Worm (Caenorhabditis elegans) whole organism, L1 larva: ENCODE results near the gene F35A5.2.
A peak's percentile ranks its signal among the peaks of the same experiment; 100 is the strongest.

Source experiments
- C04F5.9 ChIP-seq: sonication (generic microtip); optimal IDR thresholded peaks from 2 replicates; lab custom pipeline; 2016; ENCODE audit warnings: missing genetic modification characterization, missing compliant biosample characterization
- C16A3.4 ChIP-seq: fragments of 150-350 bp; optimal IDR thresholded peaks from 2 replicates; lab custom pipeline; 2014; ENCODE audit warnings: missing biosample characterization, missing genetic modification characterization
- alr-1 ChIP-seq: fragments of 200-800 bp; sonication (Bioruptor generic); optimal IDR thresholded peaks from 2 replicates; lab custom pipeline; 2018; ENCODE audit warnings: borderline replicate concordance, mild to moderate bottlenecking, missing genetic modification characterization, missing compliant biosample characterization
- ama-1 ChIP-seq: fragments of 150-350 bp; optimal IDR thresholded peaks from 2 replicates; lab custom pipeline; 2014
- blmp-1 ChIP-seq: fragments of 150-350 bp; optimal IDR thresholded peaks from 2 replicates; lab custom pipeline; 2014; ENCODE audit warnings: missing biosample characterization, missing genetic modification characterization
- ceh-8 ChIP-seq: fragments of 200-800 bp; sonication (Bioruptor generic); optimal IDR thresholded peaks from 2 replicates; lab custom pipeline; 2018; ENCODE audit warnings: mild to moderate bottlenecking, missing genetic modification characterization, moderate library complexity, missing compliant biosample characterization
- ceh-82 ChIP-seq, 3 experiments: fragments of 150-350 bp in 1 of 3; sonication (generic microtip) in 2 of 3; optimal IDR thresholded peaks; 2 replicates each; lab custom pipeline; 2014 to 2017; ENCODE audit warnings: missing biosample characterization in 3 of 3, missing genetic modification characterization in 3 of 3
- ceh-88 ChIP-seq: fragments of 200-800 bp; sonication (Bioruptor generic); IDR thresholded peaks from 2 replicates; pipeline ENCODE4 v1.3.6; 2022; ENCODE audit warnings: missing genetic modification characterization, missing compliant biosample characterization
- dpl-1 ChIP-seq, 3 experiments: fragments of 150-350 bp in 2 of 3; sonication (generic microtip) in 1 of 3; optimal IDR thresholded peaks; 2 replicates each; lab custom pipeline; 2014 to 2017; ENCODE audit warnings: missing biosample characterization in 3 of 3, missing genetic modification characterization in 3 of 3, missing genetic modification reagents in 3 of 3
- efl-1 ChIP-seq, 4 experiments: fragments of 150-350 bp; optimal IDR thresholded peaks in 3 of 4; peaks in 1 of 4; 1 replicate in 1 of 4; 2 replicates in 3 of 4; lab custom pipeline; 2014; ENCODE audit warnings: missing biosample characterization in 2 of 4, missing genetic modification characterization in 2 of 4, missing genetic modification reagents in 2 of 4
- efl-3 ChIP-seq: fragments of 200-800 bp; sonication (Bioruptor generic); optimal IDR thresholded peaks from 2 replicates; lab custom pipeline; 2018; ENCODE audit warnings: mild to moderate bottlenecking, missing genetic modification characterization, missing compliant biosample characterization
- elt-3 ChIP-seq, 6 experiments: fragments of 150-350 bp in 1 of 6; sonication (generic microtip); optimal IDR thresholded peaks; 2 replicates each; lab custom pipeline; 2017 to 2018; ENCODE audit warnings: missing biosample characterization in 6 of 6, missing genetic modification characterization in 6 of 6, inconsistent platforms in 1 of 6
- fkh-10 ChIP-seq: sonication (generic microtip); optimal IDR thresholded peaks from 2 replicates; lab custom pipeline; 2017; ENCODE audit warnings: missing biosample characterization, missing genetic modification reagents, missing genetic modification characterization
- fos-1 ChIP-seq: fragments of 150-350 bp; optimal IDR thresholded peaks from 2 replicates; lab custom pipeline; 2014; ENCODE audit warnings: missing biosample characterization, missing genetic modification characterization
- grh-1 ChIP-seq: fragments of 200-800 bp; sonication (Bioruptor generic); IDR thresholded peaks from 2 replicates; pipeline ENCODE4 v1.3.6; 2022; ENCODE audit warnings: missing genetic modification reagents, missing genetic modification characterization, missing compliant biosample characterization
- irx-1 ChIP-seq: sonication (generic microtip); optimal IDR thresholded peaks from 2 replicates; lab custom pipeline; 2016; ENCODE audit warnings: missing genetic modification characterization, missing compliant biosample characterization
- lin-14 ChIP-seq: fragments of 200-800 bp; sonication (Bioruptor generic); optimal IDR thresholded peaks from 2 replicates; lab custom pipeline; 2018; ENCODE audit warnings: mild to moderate bottlenecking, missing genetic modification characterization, moderate library complexity, missing compliant biosample characterization
- lin-35 ChIP-seq, 2 experiments: fragments of 150-350 bp; optimal IDR thresholded peaks; 2 replicates each; lab custom pipeline; 2014; ENCODE audit warnings: missing biosample characterization in 2 of 2, missing genetic modification characterization in 2 of 2, missing genetic modification reagents in 2 of 2
- lir-3 ChIP-seq: sonication (generic microtip); optimal IDR thresholded peaks from 2 replicates; lab custom pipeline; 2016; ENCODE audit warnings: mild to moderate bottlenecking, missing genetic modification characterization, moderate library complexity, missing compliant biosample characterization; ENCODE audit not compliant: poor library complexity
- lsy-2 ChIP-seq, 2 experiments: fragments of 150-350 bp; optimal IDR thresholded peaks; 2 replicates each; lab custom pipeline; 2014; ENCODE audit warnings: missing biosample characterization in 2 of 2, missing genetic modification characterization in 2 of 2
- mab-9 ChIP-seq: fragments of 200-800 bp; sonication (Bioruptor generic); IDR thresholded peaks from 2 replicates; pipeline ENCODE4 v1.3.6; 2022; ENCODE audit warnings: missing genetic modification reagents, missing genetic modification characterization, missing compliant biosample characterization
- mdl-1 ChIP-seq, 2 experiments: fragments of 150-350 bp; optimal IDR thresholded peaks; 2 replicates each; lab custom pipeline; 2014 to 2017; ENCODE audit warnings: missing biosample characterization in 2 of 2, missing genetic modification characterization in 2 of 2, inconsistent platforms in 1 of 2
- mep-1 ChIP-seq: fragments of 150-350 bp; optimal IDR thresholded peaks from 2 replicates; lab custom pipeline; 2014; ENCODE audit warnings: missing biosample characterization, missing genetic modification characterization
- nhr-19 ChIP-seq: fragments of 200-800 bp; sonication (Bioruptor generic); conservative IDR thresholded peaks from 2 replicates; pipeline ENCODE4 v1.3.6; 2022; ENCODE audit warnings: missing genetic modification characterization, missing compliant biosample characterization
- nhr-20 ChIP-seq: sonication (generic microtip); optimal IDR thresholded peaks from 2 replicates; lab custom pipeline; 2016; ENCODE audit warnings: mild to moderate bottlenecking, missing genetic modification characterization, missing compliant biosample characterization
- nhr-47 ChIP-seq: sonication (generic microtip); optimal IDR thresholded peaks from 2 replicates; lab custom pipeline; 2016; ENCODE audit warnings: mild to moderate bottlenecking, missing genetic modification characterization, moderate library complexity, missing compliant biosample characterization
- nhr-71 ChIP-seq: sonication (generic microtip); optimal IDR thresholded peaks from 2 replicates; lab custom pipeline; 2016; ENCODE audit warnings: mild to moderate bottlenecking, missing genetic modification characterization, moderate library complexity, missing compliant biosample characterization
- nhr-76 ChIP-seq: sonication (generic microtip); optimal IDR thresholded peaks from 2 replicates; lab custom pipeline; 2017; ENCODE audit warnings: missing biosample characterization, missing genetic modification characterization
- nhr-77 ChIP-seq: fragments of 150-350 bp; optimal IDR thresholded peaks from 2 replicates; lab custom pipeline; 2014; ENCODE audit warnings: missing biosample characterization, missing genetic modification characterization
- nhr-85 ChIP-seq: sonication (generic microtip); peaks from one replicate; lab custom pipeline; 2016; ENCODE audit warnings: missing genetic modification characterization, inconsistent platforms, missing compliant biosample characterization
- nhr-90 ChIP-seq: sonication (generic microtip); optimal IDR thresholded peaks from 2 replicates; lab custom pipeline; 2016; ENCODE audit warnings: mild to moderate bottlenecking, missing genetic modification characterization, missing compliant biosample characterization; ENCODE audit not compliant: poor library complexity
- rnt-1 ChIP-seq: sonication (generic microtip); optimal IDR thresholded peaks from 2 replicates; lab custom pipeline; 2016; ENCODE audit warnings: mild to moderate bottlenecking, missing genetic modification characterization, moderate library complexity, missing compliant biosample characterization
- snpc-4 ChIP-seq: fragments of 150-350 bp; optimal IDR thresholded peaks from 2 replicates; lab custom pipeline; 2014; ENCODE audit warnings: missing biosample characterization, missing genetic modification characterization
- snu-23 ChIP-seq: sonication (generic microtip); optimal IDR thresholded peaks from 2 replicates; lab custom pipeline; 2016; ENCODE audit warnings: missing genetic modification characterization, missing compliant biosample characterization
- sox-4 ChIP-seq: sonication (generic microtip); optimal IDR thresholded peaks from 2 replicates; lab custom pipeline; 2016; ENCODE audit warnings: missing genetic modification characterization, missing compliant biosample characterization
- swsn-7 ChIP-seq: sonication (generic microtip); optimal IDR thresholded peaks from 2 replicates; lab custom pipeline; 2016; ENCODE audit warnings: missing genetic modification characterization, missing compliant biosample characterization
- tbx-2 ChIP-seq: sonication (generic microtip); optimal IDR thresholded peaks from 2 replicates; lab custom pipeline; 2016; ENCODE audit warnings: missing genetic modification characterization, missing compliant biosample characterization
- tlp-1 ChIP-seq: fragments of 150-350 bp; optimal IDR thresholded peaks from 2 replicates; lab custom pipeline; 2014; ENCODE audit warnings: missing biosample characterization, missing genetic modification characterization
- unc-130 ChIP-seq: fragments of 150-350 bp; optimal IDR thresholded peaks from 2 replicates; lab custom pipeline; 2017; ENCODE audit warnings: missing biosample characterization, missing genetic modification characterization, inconsistent platforms
- unc-86 ChIP-seq: sonication (generic microtip); optimal IDR thresholded peaks from 2 replicates; lab custom pipeline; 2016; ENCODE audit warnings: missing genetic modification characterization, missing compliant biosample characterization
- vab-15 ChIP-seq: sonication (generic microtip); optimal IDR thresholded peaks from 2 replicates; lab custom pipeline; 2017; ENCODE audit warnings: missing genotype, mild to moderate bottlenecking, missing genetic modification characterization, missing compliant biosample characterization
- xbp-1 ChIP-seq: sonication (generic microtip); optimal IDR thresholded peaks from 2 replicates; lab custom pipeline; 2016; ENCODE audit warnings: missing genetic modification characterization, missing compliant biosample characterization
- zip-4 ChIP-seq: fragments of 200-800 bp; sonication (Bioruptor generic); optimal IDR thresholded peaks from 2 replicates; lab custom pipeline; 2018; ENCODE audit warnings: mild to moderate bottlenecking, missing genetic modification characterization, moderate library complexity, missing compliant biosample characterization
- ztf-4 ChIP-seq: fragments of 150-350 bp; optimal IDR thresholded peaks from 2 replicates; lab custom pipeline; 2014; ENCODE audit warnings: missing biosample characterization, missing genetic modification characterization

F35A5.2 gene

ce11 chrX:3787431-3788076, 17.4 kb upstream of the F35A5.2 start, which contains the start of gene pmpl-1 (continued):
- TF ChIP-seq unc-86 (tag; lab: Kevin White, UChicago): no peak

DNA sequence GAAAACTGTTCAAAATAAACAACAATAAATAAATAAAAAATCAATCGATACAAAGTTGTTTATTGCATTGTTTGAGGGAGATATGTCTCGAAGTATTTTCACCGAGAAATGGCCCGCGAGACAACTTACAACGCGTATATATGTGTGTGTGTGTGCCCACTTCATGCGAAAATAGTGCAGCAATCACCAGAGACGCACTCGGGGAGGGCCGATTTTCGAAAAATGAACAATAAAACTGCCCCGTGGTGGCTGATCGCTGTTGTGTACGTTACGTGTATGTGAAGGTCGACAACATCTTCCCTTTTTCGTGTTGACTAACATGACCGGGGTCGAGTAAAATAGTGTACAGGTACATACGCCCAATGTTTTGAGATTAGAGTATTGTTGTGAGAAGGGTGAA, 16.5 kb upstream of the F35A5.2 start:
- peak; percentile 22 to 70 for TF ChIP-seq lin-35 (GFP tag; optimal IDR thresholded peaks at IDR 0.05; lab: Kevin White, UChicago)
- TF ChIP-seq ceh-88 (GFP tag; lab: Robert Waterston, UW): peak; percentile 44; the same call in 1 of the 2 replicates
- TF ChIP-seq efl-3 (GFP tag; lab: Kevin White, UChicago): peak; percentile 18
- TF ChIP-seq mab-9: no peak
- peak; percentile 90 for TF ChIP-seq nhr-90
- TF ChIP-seq efl-1 (optimal IDR thresholded peaks at IDR 0.05; lab: Kevin White, UChicago): peak; percentile 7 to 21
- peak in 1 of 2 experiments; percentile 91 for TF ChIP-seq efl-1 (GFP tag; optimal IDR thresholded peaks at IDR 0.05 in 1 of 2; lab: Kevin White, UChicago)
- TF ChIP-seq nhr-19 (GFP tag; lab: Robert Waterston, UW): peak; percentile 72
- peak in 2 of 3 experiments; percentile 1 to 20 for TF ChIP-seq ceh-82 (tag; optimal IDR thresholded peaks at IDR 0.05; lab: Kevin White, UChicago)
- TF ChIP-seq blmp-1 (tag; lab: Kevin White, UChicago): peak; percentile 76
- TF ChIP-seq nhr-47: peak; percentile 71
- peak; percentile 92 for TF ChIP-seq lin-14
- peak; percentile 65 for TF ChIP-seq irx-1 (tag; lab: Kevin White, UChicago)
- TF ChIP-seq nhr-76 (tag; lab: Kevin White, UChicago): no peak
- no peak for TF ChIP-seq nhr-77
- peak; percentile 41 for TF ChIP-seq vab-15
- TF ChIP-seq snpc-4 (tag; lab: Kevin White, UChicago): no peak
- TF ChIP-seq lir-3 (tag; lab: Kevin White, UChicago): peak; percentile 56
- TF ChIP-seq ama-1 (lab: Kevin White, UChicago): peak; percentile 78
- TF ChIP-seq nhr-20 (tag; lab: Kevin White, UChicago): peak; percentile 87
- TF ChIP-seq mdl-1 (tag; optimal IDR thresholded peaks at IDR 0.05; lab: Kevin White, UChicago): peak in 1 of 2 experiments; percentile 70
- peak; percentile 46 to 47 for TF ChIP-seq lsy-2 (tag; optimal IDR thresholded peaks at IDR 0.05; lab: Kevin White, UChicago)
- no peak for TF ChIP-seq tlp-1
- no peak for TF ChIP-seq fkh-10 (GFP tag; lab: Kevin White, UChicago)
- no peak for TF ChIP-seq sox-4 (tag; lab: Kevin White, UChicago)
- TF ChIP-seq tbx-2 (tag; lab: Kevin White, UChicago): peak; percentile 70
- TF ChIP-seq C16A3.4: peak; percentile 80
- no peak for TF ChIP-seq alr-1
- no peak for TF ChIP-seq C04F5.9
- TF ChIP-seq mep-1 (tag; lab: Kevin White, UChicago): peak; percentile 54
- TF ChIP-seq zip-4: peak; percentile 28
- peak in 2 of 3 experiments; percentile 2 to 18 for TF ChIP-seq dpl-1 (GFP tag; optimal IDR thresholded peaks at IDR 0.05; lab: Kevin White, UChicago)
- TF ChIP-seq nhr-85 (tag; lab: Kevin White, UChicago): peak; percentile 96
- TF ChIP-seq elt-3 (tag; optimal IDR thresholded peaks at IDR 0.05; lab: Kevin White, UChicago): peak in 4 of 6 experiments; percentile 27 to 79 (median 50)
- peak; percentile 88 for TF ChIP-seq snu-23 (GFP tag; lab: Kevin White, UChicago)
- TF ChIP-seq rnt-1 (tag; lab: Kevin White, UChicago): peak; percentile 39
- peak; percentile 16 for TF ChIP-seq ztf-4 (tag; lab: Kevin White, UChicago)
- TF ChIP-seq swsn-7 (tag; lab: Kevin White, UChicago): peak; percentile 70
- TF ChIP-seq ceh-8 (GFP tag; lab: Kevin White, UChicago): no peak
- peak; percentile 29 for TF ChIP-seq unc-130
- peak; percentile 56 for TF ChIP-seq xbp-1 (tag; lab: Kevin White, UChicago)
- peak; percentile 73 for TF ChIP-seq grh-1
- TF ChIP-seq fos-1: peak; percentile 76
- TF ChIP-seq nhr-71 (tag; lab: Kevin White, UChicago): peak; percentile 87
- TF ChIP-seq, all 84 proteins: peak for 33
